Fruit fly (Drosophila melanogaster): ENCODE data around the gene Rpn12R.

dm6 chr3L:15005085-15005484 is 37.3 kb downstream of the Rpn12R start:
- TF ChIP-seq D1 (tag; optimal IDR thresholded peaks at IDR 0.05): no peak
- TF ChIP-seq EcR (GFP tag; optimal IDR thresholded peaks at IDR 0.05): no peak
